Worm (Caenorhabditis elegans): Measurements from ENCODE around the gene C29F9.6.
A peak's percentile ranks its signal among the peaks of the same experiment; 100 is the strongest.

The C29F9.6 gene

DNA sequence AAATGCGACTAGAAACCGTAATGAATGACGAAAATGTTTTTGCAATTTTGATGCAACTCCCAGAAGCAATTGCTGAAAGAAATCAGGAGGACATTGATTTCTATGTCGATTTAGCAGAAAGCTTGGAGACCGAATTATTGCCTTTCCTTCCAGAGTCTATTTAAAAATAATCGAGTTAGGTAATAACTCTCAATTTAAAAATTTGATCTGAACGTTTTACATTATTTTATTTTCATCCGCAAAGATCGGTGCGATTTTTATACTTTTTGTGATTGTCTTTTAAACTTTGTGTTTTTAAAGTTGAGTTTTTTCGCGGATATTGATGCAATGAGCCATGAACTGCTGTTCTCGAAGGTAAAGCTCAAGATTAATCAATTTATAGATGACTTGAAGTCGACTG is 9.8 kb downstream of the C29F9.6 start, which contains the start of gene pals-23:
Gene pals-23 (plus strand): TSS at position 301 of the 400 bp plus-strand sequence.
- TF ChIP-seq tbx-37 (GFP tag; conservative IDR thresholded peaks at IDR 0.05) (no peak), aly-1 (tag; optimal IDR thresholded peaks at IDR 0.05) (no peak), sea-1 (GFP tag; conservative IDR thresholded peaks at IDR 0.05) (no peak), ceh-13 (GFP tag; optimal IDR thresholded peaks at IDR 0.05) (no peak), tbx-11 (GFP tag; IDR thresholded peaks at IDR 0.05) (no peak), hmg-4 (GFP tag; optimal IDR thresholded peaks at IDR 0.05) (no peak), ama-1 (optimal IDR thresholded peaks at IDR 0.05) (no peak), B0310.2 (tag; optimal IDR thresholded peaks at IDR 0.05) (no peak), tra-4 (tag; optimal IDR thresholded peaks at IDR 0.05) (no peak), pes-1 (GFP tag; IDR thresholded peaks at IDR 0.05) (no peak), ceh-36 (tag; optimal IDR thresholded peaks at IDR 0.05) (no peak), flt-1 (GFP tag; IDR thresholded peaks at IDR 0.05) (no peak), scrt-1 (GFP tag; IDR thresholded peaks at IDR 0.05) (no peak), hnd-1 (tag; optimal IDR thresholded peaks at IDR 0.05) (no peak), hmbx-1 (tag; optimal IDR thresholded peaks at IDR 0.05) (no peak)

DNA sequence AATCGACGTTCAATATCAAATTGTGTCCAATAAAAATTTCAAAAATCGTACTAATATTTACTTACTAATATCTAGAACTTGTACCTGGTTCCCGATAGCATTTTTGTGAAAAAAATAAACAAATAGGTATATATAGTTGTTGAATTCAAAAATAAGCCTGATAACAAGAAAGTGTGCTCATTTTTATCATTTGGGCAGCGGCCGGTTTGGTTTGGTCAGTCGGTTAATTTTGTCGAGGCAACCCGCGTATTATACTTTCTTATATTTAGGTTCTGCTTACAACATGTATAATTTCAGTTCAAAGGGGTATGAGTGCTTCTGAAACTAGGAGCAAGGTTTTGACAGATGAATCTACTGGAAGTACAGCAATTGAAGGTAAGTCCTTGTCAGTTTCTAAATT is 15.9 kb downstream of the C29F9.6 start, which contains the start of the genes nhr-280 and C29F9.2:
Gene nhr-280 (minus strand): TSS at position 101 of the 400 bp plus-strand sequence.
Gene C29F9.2 (plus strand): TSS at position 298 of the 400 bp plus-strand sequence.
- TF ChIP-seq scrt-1 (GFP tag; IDR thresholded peaks at IDR 0.05) (no peak), hmbx-1 (tag; optimal IDR thresholded peaks at IDR 0.05) (no peak), aly-1 (tag; optimal IDR thresholded peaks at IDR 0.05) (no peak), hmg-4 (GFP tag; optimal IDR thresholded peaks at IDR 0.05) (no peak), hnd-1 (tag; optimal IDR thresholded peaks at IDR 0.05) (no peak), ceh-13 (GFP tag; optimal IDR thresholded peaks at IDR 0.05) (no peak), tra-4 (tag; optimal IDR thresholded peaks at IDR 0.05) (no peak), ets-7 (tag; optimal IDR thresholded peaks at IDR 0.05) (no peak), flt-1 (GFP tag; IDR thresholded peaks at IDR 0.05) (no peak), pes-1 (GFP tag; IDR thresholded peaks at IDR 0.05) (no peak), ceh-36 (tag; optimal IDR thresholded peaks at IDR 0.05) (no peak), sea-1 (GFP tag; conservative IDR thresholded peaks at IDR 0.05) (no peak), B0310.2 (tag; optimal IDR thresholded peaks at IDR 0.05) (no peak)

DNA sequence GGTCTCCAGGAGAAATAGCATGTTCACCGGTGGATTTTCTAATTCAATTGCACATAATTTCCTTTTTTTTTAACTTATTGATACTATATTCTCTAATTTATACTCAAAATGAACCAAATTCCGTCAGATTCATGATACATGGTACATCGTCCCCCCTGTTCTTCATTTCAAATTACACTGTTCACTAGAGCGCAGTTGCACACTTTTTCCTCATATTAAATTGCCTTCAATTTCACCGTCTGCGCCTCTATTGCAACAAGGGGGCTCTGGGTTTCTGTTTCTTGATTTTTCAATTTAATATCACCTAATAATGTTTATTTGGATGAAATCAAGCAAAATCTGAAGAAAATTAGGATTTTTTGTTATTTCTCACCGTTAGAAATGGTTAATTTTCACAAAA is 16.9 kb downstream of the C29F9.6 start:
- TF ChIP-seq ceh-13 (GFP tag; optimal IDR thresholded peaks at IDR 0.05) (no peak), F13C5.2 (tag; optimal IDR thresholded peaks at IDR 0.05) (peak; percentile 31)

DNA sequence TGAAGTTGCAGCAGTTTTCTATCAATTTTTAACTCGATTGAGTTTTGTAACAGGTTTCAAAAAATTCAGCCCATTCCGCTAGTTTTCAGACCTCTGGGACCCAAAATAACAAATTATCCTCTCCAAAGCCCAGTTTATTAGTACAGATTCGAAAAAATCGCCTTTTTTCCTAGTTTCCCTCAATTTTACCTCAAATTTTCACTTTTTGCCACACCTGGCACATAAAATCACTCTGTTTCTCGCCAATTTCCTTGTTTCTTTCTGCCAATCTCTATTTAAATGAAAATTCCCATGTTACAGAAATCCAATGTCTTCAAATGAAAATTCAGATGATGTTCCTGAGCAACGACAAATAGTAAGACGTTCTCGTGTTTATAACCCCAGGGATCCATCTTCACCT is 17.4 kb downstream of the C29F9.6 start, which contains the start of gene pals-22:
Gene pals-22 (plus strand): TSS at position 301 of the 400 bp plus-strand sequence.
- TF ChIP-seq tra-4 (tag; optimal IDR thresholded peaks at IDR 0.05): no peak
- TF ChIP-seq F13C5.2 (tag; optimal IDR thresholded peaks at IDR 0.05): no peak
- TF ChIP-seq hnd-1 (tag; optimal IDR thresholded peaks at IDR 0.05): no peak
- no peak for TF ChIP-seq scrt-1 (GFP tag; IDR thresholded peaks at IDR 0.05)
- TF ChIP-seq hmg-4 (GFP tag; optimal IDR thresholded peaks at IDR 0.05): no peak
- TF ChIP-seq pes-1 (GFP tag; IDR thresholded peaks at IDR 0.05): no peak
- TF ChIP-seq ceh-13 (GFP tag; optimal IDR thresholded peaks at IDR 0.05): no peak
- no peak for TF ChIP-seq tbx-37 (GFP tag; conservative IDR thresholded peaks at IDR 0.05)
- no peak for TF ChIP-seq ets-7 (tag; optimal IDR thresholded peaks at IDR 0.05)
- TF ChIP-seq flt-1 (GFP tag; IDR thresholded peaks at IDR 0.05): no peak
- TF ChIP-seq aly-1 (tag; optimal IDR thresholded peaks at IDR 0.05): no peak
- no peak for TF ChIP-seq tbx-11 (GFP tag; IDR thresholded peaks at IDR 0.05)
- TF ChIP-seq ama-1 (optimal IDR thresholded peaks at IDR 0.05): no peak
- no peak for TF ChIP-seq hmbx-1 (tag; optimal IDR thresholded peaks at IDR 0.05)
- TF ChIP-seq ceh-36 (tag; optimal IDR thresholded peaks at IDR 0.05): no peak
- no peak for TF ChIP-seq B0310.2 (tag; optimal IDR thresholded peaks at IDR 0.05)

DNA sequence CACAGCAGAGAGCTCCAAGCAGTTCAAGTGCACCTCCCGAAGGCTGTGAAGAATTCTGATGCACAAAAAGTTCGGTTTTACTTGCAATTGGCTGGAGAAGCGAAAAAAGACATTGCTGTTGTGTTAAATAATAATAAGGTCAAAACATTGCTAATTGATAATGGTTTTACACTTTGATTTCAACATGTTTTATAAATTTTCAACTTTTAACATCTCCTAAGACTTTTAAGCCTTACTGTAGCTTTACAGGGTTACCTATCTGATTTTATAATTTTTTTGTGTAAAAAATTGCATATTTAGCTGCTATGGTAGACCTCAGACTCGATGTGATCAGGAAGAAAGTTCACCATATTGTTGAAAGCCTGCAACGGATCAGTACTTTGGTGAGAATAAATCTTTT is 19.5 kb downstream of the C29F9.6 start, which contains the start of gene pals-25:
Gene pals-25 (plus strand): TSS at position 301 of the 400 bp plus-strand sequence.
- no peak for TF ChIP-seq ets-7 (tag; optimal IDR thresholded peaks at IDR 0.05)
- TF ChIP-seq aly-1 (tag; optimal IDR thresholded peaks at IDR 0.05): no peak
- TF ChIP-seq ceh-36 (tag; optimal IDR thresholded peaks at IDR 0.05): no peak
- no peak for TF ChIP-seq ama-1 (optimal IDR thresholded peaks at IDR 0.05)
- no peak for TF ChIP-seq hmbx-1 (tag; optimal IDR thresholded peaks at IDR 0.05)
- no peak for TF ChIP-seq tra-4 (tag; optimal IDR thresholded peaks at IDR 0.05)
- no peak for TF ChIP-seq ceh-13 (GFP tag; optimal IDR thresholded peaks at IDR 0.05)
- no peak for TF ChIP-seq B0310.2 (tag; optimal IDR thresholded peaks at IDR 0.05)
- TF ChIP-seq tbx-37 (GFP tag; conservative IDR thresholded peaks at IDR 0.05): no peak
- TF ChIP-seq F13C5.2 (tag; optimal IDR thresholded peaks at IDR 0.05): no peak
- no peak for TF ChIP-seq hnd-1 (tag; optimal IDR thresholded peaks at IDR 0.05)
- no peak for TF ChIP-seq scrt-1 (GFP tag; IDR thresholded peaks at IDR 0.05)
- TF ChIP-seq tbx-11 (GFP tag; IDR thresholded peaks at IDR 0.05): no peak

DNA sequence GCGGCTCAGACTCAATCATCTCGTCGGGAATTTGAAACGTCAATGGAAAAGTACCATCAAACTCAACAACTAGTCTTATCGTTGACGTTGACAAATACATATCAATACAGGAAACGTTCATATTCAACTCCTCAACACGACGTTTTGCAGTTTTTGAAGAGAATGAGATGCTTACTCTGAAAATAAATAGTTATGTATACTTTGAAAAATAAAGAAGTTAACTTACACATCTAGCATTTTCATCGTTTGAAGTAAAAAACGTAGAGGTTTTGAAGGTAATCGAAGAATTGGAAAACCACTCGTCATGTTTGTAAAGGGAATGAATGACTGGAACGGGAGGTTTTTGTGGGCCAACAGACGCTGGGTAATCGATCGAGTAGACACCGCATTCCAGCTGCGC is 26.2 kb downstream of the C29F9.6 start, which contains the start of gene fbxb-81:
Gene fbxb-81 (minus strand): TSS at position 314 of the 400 bp plus-strand sequence.
- TF ChIP-seq ceh-13 (GFP tag; optimal IDR thresholded peaks at IDR 0.05) (no peak), hmbx-1 (tag; optimal IDR thresholded peaks at IDR 0.05) (no peak)

DNA sequence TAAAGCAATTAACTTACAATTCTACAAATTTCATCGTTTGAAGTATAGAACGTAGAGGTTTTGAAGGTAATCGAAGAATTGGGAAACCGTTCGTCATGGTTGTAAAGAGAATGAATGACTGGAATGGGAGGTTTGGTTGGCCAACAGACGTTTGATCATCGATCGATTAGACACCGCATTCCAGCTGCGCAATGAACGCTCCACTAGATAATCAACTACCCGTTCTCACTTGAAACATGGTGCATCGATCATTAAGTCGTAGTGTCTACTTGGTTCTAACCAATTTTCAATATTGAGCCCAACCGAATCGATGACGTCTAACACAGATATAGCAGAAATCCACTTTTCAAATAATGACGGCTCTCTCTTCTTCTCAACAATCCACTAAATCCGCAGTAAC is 28.4 kb downstream of the C29F9.6 start, which contains the start of gene fbxb-82:
Gene fbxb-82 (minus strand): TSS at position 101 of the 400 bp plus-strand sequence.
- no peak for TF ChIP-seq pes-1 (GFP tag; IDR thresholded peaks at IDR 0.05)
- TF ChIP-seq hmg-4 (GFP tag; optimal IDR thresholded peaks at IDR 0.05): no peak
- no peak for TF ChIP-seq tra-4 (tag; optimal IDR thresholded peaks at IDR 0.05)
- TF ChIP-seq sea-1 (GFP tag; conservative IDR thresholded peaks at IDR 0.05): no peak
- no peak for TF ChIP-seq F13C5.2 (tag; optimal IDR thresholded peaks at IDR 0.05)
- TF ChIP-seq scrt-1 (GFP tag; IDR thresholded peaks at IDR 0.05): no peak

DNA sequence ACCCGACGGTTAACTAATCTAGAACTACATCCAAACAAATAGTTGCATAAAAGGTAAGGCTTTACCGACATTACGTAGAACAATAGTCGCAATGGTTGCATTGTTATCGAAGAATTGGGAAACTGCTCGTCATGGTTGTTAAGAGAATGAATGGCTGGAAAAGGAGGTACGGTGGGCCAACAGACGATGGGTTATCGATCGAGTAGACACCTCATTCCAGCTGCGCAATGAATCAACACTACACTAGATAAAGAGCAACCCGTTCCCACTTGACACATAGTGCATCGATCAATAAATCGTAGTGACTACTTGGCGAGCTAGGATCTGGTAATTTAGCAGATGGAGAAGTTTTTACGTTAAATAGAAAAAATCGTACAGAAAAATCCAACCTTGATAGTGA is 30.4 kb downstream of the C29F9.6 start, which contains the start of the genes T17A3.12 and fbxb-83:
Gene T17A3.12 (minus strand): TSS at position 101 of the 400 bp plus-strand sequence.
Gene fbxb-83 (minus strand): TSS at position 134 of the 400 bp plus-strand sequence.
- TF ChIP-seq tbx-11 (GFP tag; IDR thresholded peaks at IDR 0.05) (no peak), B0310.2 (tag; optimal IDR thresholded peaks at IDR 0.05) (no peak), tra-4 (tag; optimal IDR thresholded peaks at IDR 0.05) (no peak), scrt-1 (GFP tag; IDR thresholded peaks at IDR 0.05) (no peak), F13C5.2 (tag; optimal IDR thresholded peaks at IDR 0.05) (no peak), sea-1 (GFP tag; conservative IDR thresholded peaks at IDR 0.05) (no peak), hmbx-1 (tag; optimal IDR thresholded peaks at IDR 0.05) (no peak), tbx-37 (GFP tag; conservative IDR thresholded peaks at IDR 0.05) (no peak), hmg-4 (GFP tag; optimal IDR thresholded peaks at IDR 0.05) (no peak)

Measured in whole organism, early embryonic.